Worm (Caenorhabditis elegans) whole organism, mixed stage, embryonic: Measurements from ENCODE around the gene him-17.

ENCODE experiments used
- M03D4.4 ChIP-seq: sonication (generic microtip); optimal IDR thresholded peaks from 2 replicates; lab custom pipeline; 2017; ENCODE audit warnings: mild to moderate bottlenecking, missing genetic modification characterization, missing compliant biosample characterization
- bed-3 ChIP-seq: fragments of 200-800 bp; sonication (Bioruptor generic); optimal IDR thresholded peaks from 3 replicates; lab custom pipeline; 2018; ENCODE audit warnings: mild to moderate bottlenecking, missing genetic modification characterization, moderate library complexity, missing compliant biosample characterization
- blmp-1 ChIP-seq: fragments of 150-350 bp; optimal IDR thresholded peaks from 2 replicates; lab custom pipeline; 2014; ENCODE audit warnings: missing biosample characterization, missing genetic modification characterization
- ceh-39 ChIP-seq: fragments of 150-350 bp; optimal IDR thresholded peaks from 2 replicates; lab custom pipeline; 2014; ENCODE audit warnings: missing biosample characterization, missing genetic modification characterization
- ceh-43 ChIP-seq: fragments of 200-800 bp; sonication (Bioruptor generic); optimal IDR thresholded peaks from 2 replicates; lab custom pipeline; 2018; ENCODE audit warnings: mild to moderate bottlenecking, missing genetic modification characterization, moderate library complexity, missing compliant biosample characterization
- ceh-83 ChIP-seq: fragments of 200-800 bp; sonication (Bioruptor generic); optimal IDR thresholded peaks from 2 replicates; lab custom pipeline; 2018; ENCODE audit warnings: mild to moderate bottlenecking, missing genetic modification characterization, missing compliant biosample characterization
- ces-1 ChIP-seq: fragments of 150-350 bp; optimal IDR thresholded peaks from 2 replicates; lab custom pipeline; 2014; ENCODE audit warnings: missing biosample characterization, missing genetic modification reagents, missing genetic modification characterization
- cnd-1 ChIP-seq: fragments of 200-800 bp; sonication (Bioruptor generic); optimal IDR thresholded peaks from 2 replicates; lab custom pipeline; 2018; ENCODE audit warnings: mild to moderate bottlenecking, missing genetic modification characterization, missing compliant biosample characterization
- drap-1 ChIP-seq: fragments of 200-800 bp; sonication (Bioruptor generic); optimal IDR thresholded peaks from 3 replicates; lab custom pipeline; 2018; ENCODE audit warnings: mild to moderate bottlenecking, missing genetic modification characterization, missing compliant biosample characterization
- elt-1 ChIP-seq: sonication (generic microtip); optimal IDR thresholded peaks from 2 replicates; lab custom pipeline; 2017; ENCODE audit warnings: missing genetic modification characterization, mild to moderate bottlenecking, missing compliant biosample characterization, antibody characterized with exemption, moderate library complexity, borderline replicate concordance; ENCODE audit not compliant: insufficient read depth
- elt-3 ChIP-seq: fragments of 150-350 bp; optimal IDR thresholded peaks from 2 replicates; lab custom pipeline; 2014; ENCODE audit warnings: missing biosample characterization, missing genetic modification characterization
- flh-1 ChIP-seq: fragments of 200-800 bp; sonication (Bioruptor generic); optimal IDR thresholded peaks from 2 replicates; lab custom pipeline; 2018; ENCODE audit warnings: mild to moderate bottlenecking, missing genetic modification characterization, moderate library complexity, missing compliant biosample characterization
- ham-2 ChIP-seq: fragments of 200-800 bp; sonication (Bioruptor generic); optimal IDR thresholded peaks from 2 replicates; lab custom pipeline; 2018; ENCODE audit warnings: mild to moderate bottlenecking, missing genetic modification characterization, missing compliant biosample characterization
- hlh-1 ChIP-seq: fragments of 150-350 bp; optimal IDR thresholded peaks from 2 replicates; lab custom pipeline; 2014; ENCODE audit warnings: missing biosample characterization, missing genetic modification reagents, missing genetic modification characterization
- lin-32 ChIP-seq: fragments of 200-800 bp; sonication (Bioruptor generic); optimal IDR thresholded peaks from 2 replicates; lab custom pipeline; 2018; ENCODE audit warnings: mild to moderate bottlenecking, missing genetic modification characterization, missing compliant biosample characterization
- mab-5 ChIP-seq: fragments of 150-350 bp; optimal IDR thresholded peaks from 2 replicates; lab custom pipeline; 2014; ENCODE audit warnings: missing biosample characterization, missing genetic modification characterization
- mep-1 ChIP-seq: fragments of 150-350 bp; optimal IDR thresholded peaks from 2 replicates; lab custom pipeline; 2017; ENCODE audit warnings: missing biosample characterization, missing genetic modification reagents, missing genetic modification characterization, inconsistent platforms
- mls-2 ChIP-seq: sonication (generic microtip); optimal IDR thresholded peaks from 2 replicates; lab custom pipeline; 2016; ENCODE audit warnings: mild to moderate bottlenecking, missing genetic modification characterization, moderate library complexity, missing compliant biosample characterization
- nhr-12 ChIP-seq: fragments of 150-350 bp; optimal IDR thresholded peaks from 2 replicates; lab custom pipeline; 2014; ENCODE audit warnings: missing biosample characterization, missing genetic modification characterization
- nhr-2 ChIP-seq: fragments of 150-350 bp; optimal IDR thresholded peaks from 2 replicates; lab custom pipeline; 2014; ENCODE audit warnings: missing biosample characterization, missing genetic modification characterization
- nhr-237 ChIP-seq: fragments of 150-350 bp; optimal IDR thresholded peaks from 2 replicates; lab custom pipeline; 2014; ENCODE audit warnings: missing biosample characterization, missing genetic modification characterization
- nhr-28 ChIP-seq: fragments of 150-350 bp; optimal IDR thresholded peaks from 2 replicates; lab custom pipeline; 2014; ENCODE audit warnings: missing biosample characterization, missing genetic modification characterization
- pha-4 ChIP-seq: fragments of 150-350 bp; optimal IDR thresholded peaks from 2 replicates; lab custom pipeline; 2018; ENCODE audit warnings: missing biosample characterization, missing genetic modification reagents, missing genetic modification characterization
- sem-2 ChIP-seq: fragments of 200-800 bp; sonication (Bioruptor generic); optimal IDR thresholded peaks from 2 replicates; lab custom pipeline; 2018; ENCODE audit warnings: mild to moderate bottlenecking, missing genetic modification characterization, missing compliant biosample characterization
- snpc-4 ChIP-seq: fragments of 150-350 bp; optimal IDR thresholded peaks from 2 replicates; lab custom pipeline; 2014; ENCODE audit warnings: missing biosample characterization, missing genetic modification characterization
- sptf-1 ChIP-seq: sonication (generic microtip); optimal IDR thresholded peaks from 2 replicates; lab custom pipeline; 2017; ENCODE audit warnings: mild to moderate bottlenecking, missing genetic modification characterization, moderate library complexity, missing compliant biosample characterization
- tbx-8 ChIP-seq: fragments of 200-800 bp; sonication (Bioruptor generic); optimal IDR thresholded peaks from 2 replicates; lab custom pipeline; 2018; ENCODE audit warnings: mild to moderate bottlenecking, missing genetic modification characterization, moderate library complexity, missing compliant biosample characterization
- unc-120 ChIP-seq: sonication (generic microtip); optimal IDR thresholded peaks from 2 replicates; lab custom pipeline; 2017; ENCODE audit warnings: missing genetic modification characterization, missing compliant biosample characterization; ENCODE audit not compliant: poor library complexity, severe bottlenecking
- unc-62 ChIP-seq: fragments of 150-350 bp; optimal IDR thresholded peaks from 2 replicates; lab custom pipeline; 2014; ENCODE audit warnings: missing biosample characterization, missing genetic modification reagents, missing genetic modification characterization
- zip-8 ChIP-seq: fragments of 150-350 bp; optimal IDR thresholded peaks from 2 replicates; lab custom pipeline; 2014; ENCODE audit warnings: missing biosample characterization, missing genetic modification characterization

Gene him-17

ce11 chrV:13170497-13170896 is 6.0 kb upstream of the him-17 start:
- TF ChIP-seq sptf-1 (tag; lab: Kevin White, UChicago) (no peak), ces-1 (peak; percentile 82)
- TF ChIP-seq, all 35 proteins: peak for 1

- TF ChIP-seq nhr-2 (tag; lab: Kevin White, UChicago): no peak
- peak; percentile 20 for TF ChIP-seq blmp-1 (tag; lab: Kevin White, UChicago)
- TF ChIP-seq, all 35 proteins: peak for 1
These were observed 2.8 kb upstream of the him-17 start for ce11 chrV:13173718-13174117.

ce11 chrV:13176814-13177213 is 303 bp downstream of the him-17 start:
- TF ChIP-seq snpc-4 (tag; lab: Kevin White, UChicago) (no peak), ces-1 (no peak), elt-1 (tag; lab: Kevin White, UChicago) (no peak), lin-32 (GFP tag; lab: Kevin White, UChicago) (no peak), ceh-39 (no peak), mep-1 (tag; lab: Kevin White, UChicago) (no peak), unc-120 (no peak), tbx-8 (GFP tag; lab: Kevin White, UChicago) (no peak), nhr-237 (tag; lab: Kevin White, UChicago) (no peak), hlh-1 (tag; lab: Kevin White, UChicago) (no peak), M03D4.4 (tag; lab: Kevin White, UChicago) (no peak), mab-5 (tag; lab: Kevin White, UChicago) (no peak), pha-4 (no peak), flh-1 (GFP tag; lab: Kevin White, UChicago) (no peak), unc-62 (GFP tag; lab: Kevin White, UChicago) (no peak), drap-1 (GFP tag; lab: Kevin White, UChicago) (no peak), cnd-1 (tag; lab: Kevin White, UChicago) (no peak), bed-3 (no peak), ceh-83 (no peak), elt-3 (no peak)

- no peak for TF ChIP-seq M03D4.4 (tag; lab: Kevin White, UChicago)
- TF ChIP-seq drap-1 (GFP tag; lab: Kevin White, UChicago): no peak
- no peak for TF ChIP-seq elt-1 (tag; lab: Kevin White, UChicago)
- TF ChIP-seq sem-2 (GFP tag; lab: Kevin White, UChicago): no peak
- no peak for TF ChIP-seq elt-3
- TF ChIP-seq zip-8 (tag; lab: Kevin White, UChicago): no peak
- no peak for TF ChIP-seq ceh-43
- TF ChIP-seq ceh-39: no peak
- no peak for TF ChIP-seq ces-1
- no peak for TF ChIP-seq ham-2 (GFP tag; lab: Kevin White, UChicago)
- TF ChIP-seq pha-4: no peak
- TF ChIP-seq unc-62 (GFP tag; lab: Kevin White, UChicago): no peak
- no peak for TF ChIP-seq ceh-83
- TF ChIP-seq mab-5 (tag; lab: Kevin White, UChicago): no peak
- TF ChIP-seq mls-2: no peak
- TF ChIP-seq cnd-1 (tag; lab: Kevin White, UChicago): no peak
- no peak for TF ChIP-seq sptf-1 (tag; lab: Kevin White, UChicago)
- no peak for TF ChIP-seq blmp-1 (tag; lab: Kevin White, UChicago)
- TF ChIP-seq nhr-12 (tag; lab: Kevin White, UChicago): no peak
- no peak for TF ChIP-seq nhr-28 (tag; lab: Kevin White, UChicago)
These were observed 3.6 kb downstream of the him-17 start, which contains the start of gene cni-1 for ce11 chrV:13179986-13180591. Gene cni-1 (plus strand): TSS chrV:13180330.

- TF ChIP-seq nhr-12 (tag; lab: Kevin White, UChicago) (no peak), zip-8 (tag; lab: Kevin White, UChicago) (no peak), nhr-237 (tag; lab: Kevin White, UChicago) (no peak), mep-1 (tag; lab: Kevin White, UChicago) (no peak), nhr-28 (tag; lab: Kevin White, UChicago) (no peak), sptf-1 (tag; lab: Kevin White, UChicago) (no peak), ceh-83 (no peak), unc-62 (GFP tag; lab: Kevin White, UChicago) (no peak)
These were observed 4.9 kb downstream of the him-17 start for ce11 chrV:13181450-13181849.
